Fruit fly (Drosophila melanogaster) whole organism: ENCODE data around the gene scrib.

Source experiments
- Dll ChIP-seq: fragments of >200 bp; optimal IDR thresholded peaks from 2 replicates; lab custom pipeline; 2017
- EcR ChIP-seq, 2 experiments: fragments of >200 bp; optimal IDR thresholded peaks; 2 replicates each; lab custom pipeline; 2017; ENCODE audit warnings: missing biosample characterization in 2 of 2, missing genetic modification characterization in 2 of 2, missing genetic modification reagents in 2 of 2
- pan ChIP-seq: fragments of >200 bp; optimal IDR thresholded peaks from 2 replicates; lab custom pipeline; 2017
- psq ChIP-seq: fragments of >200 bp; optimal IDR thresholded peaks from 2 replicates; lab custom pipeline; 2017
- usp ChIP-seq: fragments of >200 bp; optimal IDR thresholded peaks from 2 replicates; lab custom pipeline; 2017; ENCODE audit warnings: missing biosample characterization, missing genetic modification characterization, mixed read lengths

dm6 chr3R:26557532-26558244, 21.5 kb downstream of the scrib start:
- no peak for TF ChIP-seq usp (GFP tag; lab: Kevin White, UChicago)
- TF ChIP-seq pan (lab: Kevin White, UChicago): no peak
- no peak for TF ChIP-seq EcR (GFP tag; optimal IDR thresholded peaks at IDR 0.05; lab: Kevin White, UChicago)
- TF ChIP-seq Dll (lab: Kevin White, UChicago): no peak
- TF ChIP-seq psq (lab: Kevin White, UChicago): no peak
